Fruit fly (Drosophila melanogaster): Measurements from ENCODE around the gene CG17475.

The CG17475 gene

dm6 chr3R:17117607-17118327 lies 12.5 kb downstream of the CG17475 start:
- TF ChIP-seq Eip78C (GFP tag) (peak; percentile 92), Sox15 (GFP tag; optimal IDR thresholded peaks at IDR 0.05) (peak; percentile 37), CG3032 (tag; optimal IDR thresholded peaks at IDR 0.05) (peak; percentile 74), Hr4 (GFP tag; optimal IDR thresholded peaks at IDR 0.05) (peak; percentile 35), Smox (GFP tag; optimal IDR thresholded peaks at IDR 0.05) (peak; percentile 20), CG8319 (GFP tag; optimal IDR thresholded peaks at IDR 0.05) (peak; percentile 33), net (GFP tag; optimal IDR thresholded peaks at IDR 0.05) (peak; percentile 54), Sox102F (GFP tag; optimal IDR thresholded peaks at IDR 0.05) (peak; percentile 77), ss (GFP tag; optimal IDR thresholded peaks at IDR 0.05) (peak; percentile 32 to 38), vri (GFP tag; optimal IDR thresholded peaks at IDR 0.05) (peak; percentile 62), CG8632 (GFP tag; optimal IDR thresholded peaks at IDR 0.05) (peak; percentile 51), spab (GFP tag; optimal IDR thresholded peaks at IDR 0.05) (peak; percentile 61), CG32006 (GFP tag; optimal IDR thresholded peaks at IDR 0.05) (peak; percentile 63), CG31627 (GFP tag; optimal IDR thresholded peaks at IDR 0.05) (peak; percentile 75), salr (GFP tag; optimal IDR thresholded peaks at IDR 0.05) (peak; percentile 3 to 23), CG11902 (GFP tag; optimal IDR thresholded peaks at IDR 0.05) (peak; percentile 43), pdm3 (GFP tag; optimal IDR thresholded peaks at IDR 0.05) (peak; percentile 71), dsx (GFP tag; optimal IDR thresholded peaks at IDR 0.05; ENCODE audit: poor library complexity, severe bottlenecking) (peak; percentile 63), Blimp-1 (GFP tag; optimal IDR thresholded peaks at IDR 0.05) (peak; percentile 15), CG11294 (GFP tag; IDR thresholded peaks at IDR 0.05) (no peak), Met (GFP tag; optimal IDR thresholded peaks at IDR 0.05) (peak; percentile 83), fkh (GFP tag; optimal IDR thresholded peaks at IDR 0.05) (peak; percentile 50), Sox14 (GFP tag; optimal IDR thresholded peaks at IDR 0.05) (peak; percentile 75), CG3919 (GFP tag; optimal IDR thresholded peaks at IDR 0.05) (peak; percentile 55), CG6163 (GFP tag; IDR thresholded peaks at IDR 0.05) (0 out of 3 replicates have a peak, but pooled peaks have one; percentile 33), acj6 (GFP tag; optimal IDR thresholded peaks at IDR 0.05) (peak; percentile 64), CG7368 (GFP tag; optimal IDR thresholded peaks at IDR 0.05) (no peak), Gug (GFP tag; IDR thresholded peaks at IDR 0.05) (no peak), eg (GFP tag; IDR thresholded peaks at IDR 0.05) (no peak), CG11762 (GFP tag; optimal IDR thresholded peaks at IDR 0.05; ENCODE audit: insufficient read depth) (no peak), Eip93F (GFP tag; optimal IDR thresholded peaks at IDR 0.05) (no peak), Ets96B (tag; optimal IDR thresholded peaks at IDR 0.05) (peak; percentile 59), CG34406 (GFP tag; optimal IDR thresholded peaks at IDR 0.05) (peak; percentile 54), Lpt (GFP tag; optimal IDR thresholded peaks at IDR 0.05) (no peak), cyc (GFP tag; optimal IDR thresholded peaks at IDR 0.05) (peak; percentile 57), svp (GFP tag) (peak; percentile 91), CG16779 (tag; optimal IDR thresholded peaks at IDR 0.05) (no peak), CG4318 (GFP tag; optimal IDR thresholded peaks at IDR 0.05) (peak; percentile 44), lz (GFP tag; optimal IDR thresholded peaks at IDR 0.05) (peak; percentile 68), Ets21C (GFP tag; optimal IDR thresholded peaks at IDR 0.05) (peak; percentile 38), dac (GFP tag; optimal IDR thresholded peaks at IDR 0.05) (no peak), CG6792 (GFP tag; optimal IDR thresholded peaks at IDR 0.05) (peak; percentile 48), CG6808 (GFP tag; optimal IDR thresholded peaks at IDR 0.05) (peak; percentile 65), CG6854 (GFP tag; optimal IDR thresholded peaks at IDR 0.05) (peak; percentile 14), CG10631 (GFP tag; optimal IDR thresholded peaks at IDR 0.05) (peak; percentile 43), CG10669 (GFP tag; optimal IDR thresholded peaks at IDR 0.05) (peak; percentile 52), Hr38 (GFP tag; optimal IDR thresholded peaks at IDR 0.05) (no peak), OdsH (GFP tag; optimal IDR thresholded peaks at IDR 0.05) (peak; percentile 58), fd85E (GFP tag; optimal IDR thresholded peaks at IDR 0.05) (no peak), achi (GFP tag; optimal IDR thresholded peaks at IDR 0.05) (peak; percentile 58), topi (GFP tag; optimal IDR thresholded peaks at IDR 0.05) (peak; percentile 79)
